Worm (Caenorhabditis elegans): ENCODE measurements around the gene Y17G9B.11.

The Y17G9B.11 gene

ce11 chrIV:4725478-4725920 lies 30.9 kb upstream of the Y17G9B.11 start (continued):
- TF ChIP-seq ceh-40 (GFP tag; IDR thresholded peaks at IDR 0.05): peak; percentile 93
- TF ChIP-seq K11D2.4 (GFP tag; IDR thresholded peaks at IDR 0.05): peak; percentile 100
- TF ChIP-seq somi-1 (GFP tag; optimal IDR thresholded peaks at IDR 0.05): peak; percentile 94
- peak; percentile 73 for TF ChIP-seq gei-17 (GFP tag; optimal IDR thresholded peaks at IDR 0.05)
- TF ChIP-seq rec-8 (tag; optimal IDR thresholded peaks at IDR 0.05): peak in 1 of 2 experiments; percentile 27
- peak; percentile 79 for TF ChIP-seq lin-54 (GFP tag; optimal IDR thresholded peaks at IDR 0.05)
- peak; percentile 99 for TF ChIP-seq Y56A3A.18 (GFP tag; IDR thresholded peaks at IDR 0.05)
- peak; percentile 95 for TF ChIP-seq lin-40 (tag; optimal IDR thresholded peaks at IDR 0.05)
- TF ChIP-seq dox-1 (GFP tag; IDR thresholded peaks at IDR 0.05): peak; percentile 100
- peak; percentile 99 for TF ChIP-seq cebp-2 (GFP tag; IDR thresholded peaks at IDR 0.05)
- peak; percentile 63; the same call in 1 of the 2 replicates for TF ChIP-seq aptf-3 (GFP tag; IDR thresholded peaks at IDR 0.05)
- peak; percentile 89 for TF ChIP-seq madf-6 (GFP tag; IDR thresholded peaks at IDR 0.05)
- peak; percentile 74 for TF ChIP-seq nhr-80 (tag; optimal IDR thresholded peaks at IDR 0.05)
- TF ChIP-seq nhr-120 (GFP tag; IDR thresholded peaks at IDR 0.05): peak; percentile 100
- TF ChIP-seq egrh-3 (GFP tag; IDR thresholded peaks at IDR 0.05): peak; percentile 87
- TF ChIP-seq F22D6.2 (tag; optimal IDR thresholded peaks at IDR 0.05): peak; percentile 88
- TF ChIP-seq ztf-3 (GFP tag; optimal IDR thresholded peaks at IDR 0.05): peak; percentile 62
- peak; percentile 83 for TF ChIP-seq ztf-18 (tag; optimal IDR thresholded peaks at IDR 0.05)
- peak; percentile 99 for TF ChIP-seq ekl-4 (GFP tag; IDR thresholded peaks at IDR 0.05)
- TF ChIP-seq egl-18 (GFP tag; IDR thresholded peaks at IDR 0.05): peak; percentile 100
- peak; percentile 97 for TF ChIP-seq cebp-1 (GFP tag; IDR thresholded peaks at IDR 0.05)
- peak; percentile 91 for TF ChIP-seq cebp-1 (tag; optimal IDR thresholded peaks at IDR 0.05)
- TF ChIP-seq atf-7 (tag; optimal IDR thresholded peaks at IDR 0.05): peak; percentile 80
- TF ChIP-seq him-1 (tag; optimal IDR thresholded peaks at IDR 0.05): peak; percentile 17
- TF ChIP-seq sea-2 (GFP tag; IDR thresholded peaks at IDR 0.05): peak; percentile 99
- peak; percentile 76 for TF ChIP-seq B0035.1 (tag; optimal IDR thresholded peaks at IDR 0.05)
- TF ChIP-seq repo-1 (tag; optimal IDR thresholded peaks at IDR 0.05): peak; percentile 72
- TF ChIP-seq ztf-28 (GFP tag; IDR thresholded peaks at IDR 0.05): peak; percentile 99
- peak; percentile 99 for TF ChIP-seq C06A6.2 (GFP tag; conservative IDR thresholded peaks at IDR 0.05)
- peak; percentile 38 for TF ChIP-seq tbp1 (GFP tag; optimal IDR thresholded peaks at IDR 0.05)
- TF ChIP-seq lsl-1 (GFP tag; optimal IDR thresholded peaks at IDR 0.05): peak; percentile 70
- peak; percentile 92 for TF ChIP-seq B0336.3 (GFP tag; IDR thresholded peaks at IDR 0.05)
- TF ChIP-seq ets-4 (GFP tag; optimal IDR thresholded peaks at IDR 0.05): peak; percentile 23
- TF ChIP-seq egl-44 (GFP tag; IDR thresholded peaks at IDR 0.05): peak; percentile 98
- TF ChIP-seq F57C9.4 (tag; optimal IDR thresholded peaks at IDR 0.05): peak; percentile 33
- TF ChIP-seq Y67H2A.10 (GFP tag; conservative IDR thresholded peaks at IDR 0.05): peak; percentile 97
- TF ChIP-seq Y53F4B.3 (GFP tag; IDR thresholded peaks at IDR 0.05): peak; percentile 83
- peak; percentile 99 for TF ChIP-seq C17E4.6 (GFP tag; IDR thresholded peaks at IDR 0.05)
- TF ChIP-seq attf-6 (GFP tag; IDR thresholded peaks at IDR 0.05): peak; percentile 83
- TF ChIP-seq rcor-1 (GFP tag; IDR thresholded peaks at IDR 0.05): peak; percentile 99
- peak; percentile 90 for TF ChIP-seq attf-5 (GFP tag; optimal IDR thresholded peaks at IDR 0.05)
- TF ChIP-seq die-1 (tag; optimal IDR thresholded peaks at IDR 0.05): peak; percentile 6
- TF ChIP-seq ceh-27 (GFP tag; optimal IDR thresholded peaks at IDR 0.05): peak; percentile 42
- peak; percentile 100 for TF ChIP-seq mcd-1 (GFP tag; IDR thresholded peaks at IDR 0.05)
- peak; percentile 96 for TF ChIP-seq lin-26 (GFP tag; IDR thresholded peaks at IDR 0.05)
- TF ChIP-seq F33H1.4 (GFP tag; IDR thresholded peaks at IDR 0.05): peak; percentile 97
- TF ChIP-seq ceh-58 (GFP tag; IDR thresholded peaks at IDR 0.05): 0 out of 2 replicates have a peak, but pooled peaks have one; percentile 87
- peak; percentile 19 for TF ChIP-seq B0261.1 (tag; optimal IDR thresholded peaks at IDR 0.05)
- TF ChIP-seq ZK185.1 (tag; optimal IDR thresholded peaks at IDR 0.05; ENCODE audit: poor library complexity, severe bottlenecking): peak; percentile 49
